Fruit fly (Drosophila melanogaster) whole organism, embryonic: ENCODE results near the gene CG12078.

Experiments
- CG42726 ChIP-seq: fragments of 200-800 bp; sonication (Bioruptor generic); IDR thresholded peaks from 2 replicates; pipeline ENCODE4 v1.3.6; 2022; ENCODE audit warnings: missing biosample characterization, missing genetic modification characterization; ENCODE audit not compliant: partially characterized antibody
- CG4617 ChIP-seq: fragments of 200-800 bp; sonication (Bioruptor generic); optimal IDR thresholded peaks from 3 replicates; lab custom pipeline; 2016; ENCODE audit warnings: missing biosample characterization, missing genetic modification characterization, borderline replicate concordance
- Hr78 ChIP-seq, 2 experiments: fragments of 200-800 bp in 1 of 2; fragments of >200 bp in 1 of 2; sonication (Bioruptor generic) in 1 of 2; optimal IDR thresholded peaks; 2 replicates each; lab custom pipeline; 2017 to 2019; ENCODE audit warnings: missing biosample characterization in 2 of 2, missing genetic modification characterization in 2 of 2, mild to moderate bottlenecking in 1 of 2, moderate library complexity in 1 of 2
- Oli ChIP-seq: fragments of 200-800 bp; sonication (Bioruptor generic); optimal IDR thresholded peaks from 2 replicates; lab custom pipeline; 2018; ENCODE audit warnings: missing biosample characterization, mild to moderate bottlenecking, missing genetic modification characterization, moderate library complexity
- corto ChIP-seq: fragments of 200-800 bp; sonication (Bioruptor generic); optimal IDR thresholded peaks from 2 replicates; lab custom pipeline; 2016; ENCODE audit warnings: missing biosample characterization, mild to moderate bottlenecking, missing genetic modification characterization, moderate library complexity
- ewg ChIP-seq: fragments of 200-800 bp; sonication (Bioruptor generic); optimal IDR thresholded peaks from 3 replicates; lab custom pipeline; 2017; ENCODE audit warnings: mild to moderate bottlenecking, missing biosample characterization, missing genetic modification reagents, missing genetic modification characterization
- gsb-n ChIP-seq: fragments of 200-800 bp; sonication (Bioruptor generic); optimal IDR thresholded peaks from 3 replicates; lab custom pipeline; 2018; ENCODE audit warnings: missing biosample characterization, mild to moderate bottlenecking, missing genetic modification characterization
- nmo ChIP-seq: fragments of 200-800 bp; sonication (Bioruptor generic); optimal IDR thresholded peaks from 2 replicates; lab custom pipeline; 2018; ENCODE audit warnings: missing biosample characterization, mild to moderate bottlenecking, missing genetic modification characterization, moderate library complexity
- psq ChIP-seq: fragments of 200-800 bp; sonication (Bioruptor generic); optimal IDR thresholded peaks from 2 replicates; lab custom pipeline; 2017; ENCODE audit warnings: missing biosample characterization, missing genetic modification characterization
- sens ChIP-seq: fragments of 200-800 bp; sonication (Bioruptor generic); peaks from one replicate; lab custom pipeline; 2016; ENCODE audit warnings: missing biosample characterization, missing genetic modification characterization

- TF ChIP-seq CG42726 (GFP tag; lab: Robert Waterston, UW): no peak
- peak in 1 of 2 experiments; percentile 70 for TF ChIP-seq Hr78 (GFP tag; optimal IDR thresholded peaks at IDR 0.05; lab: Kevin White, UChicago)
- peak; percentile 94 for TF ChIP-seq ewg
- peak; percentile 96 for TF ChIP-seq sens (GFP tag; lab: Kevin White, UChicago)
- TF ChIP-seq nmo: peak; percentile 96
- peak; percentile 93 for TF ChIP-seq corto (GFP tag; lab: Kevin White, UChicago)
- TF ChIP-seq gsb-n (tag; lab: Kevin White, UChicago): peak; percentile 93
- TF ChIP-seq CG4617: peak; percentile 61
- peak; percentile 93 for TF ChIP-seq Oli
- TF ChIP-seq psq (GFP tag; lab: Kevin White, UChicago): peak; percentile 75
Observed at dm6 chr3L:3194059-3194458, 50.0 kb downstream of the CG12078 start.
